Fruit fly (Drosophila melanogaster): Measurements from ENCODE around the gene CG43401.

Gene CG43401

dm6 chr2L:1442052-1442677 is 13.9 kb downstream of the CG43401 start, which contains the start of gene CG43402:
TSS of gene CG43402 (plus strand) at chr2L:1442627.
- TF ChIP-seq dl (GFP tag; optimal IDR thresholded peaks at IDR 0.05; ENCODE audit: insufficient read depth in 1 of 2, partially characterized antibody in 2 of 2) (no peak), Rel (GFP tag; optimal IDR thresholded peaks at IDR 0.05) (no peak), Rel (tag; optimal IDR thresholded peaks at IDR 0.05) (peak; percentile 23)

DNA sequence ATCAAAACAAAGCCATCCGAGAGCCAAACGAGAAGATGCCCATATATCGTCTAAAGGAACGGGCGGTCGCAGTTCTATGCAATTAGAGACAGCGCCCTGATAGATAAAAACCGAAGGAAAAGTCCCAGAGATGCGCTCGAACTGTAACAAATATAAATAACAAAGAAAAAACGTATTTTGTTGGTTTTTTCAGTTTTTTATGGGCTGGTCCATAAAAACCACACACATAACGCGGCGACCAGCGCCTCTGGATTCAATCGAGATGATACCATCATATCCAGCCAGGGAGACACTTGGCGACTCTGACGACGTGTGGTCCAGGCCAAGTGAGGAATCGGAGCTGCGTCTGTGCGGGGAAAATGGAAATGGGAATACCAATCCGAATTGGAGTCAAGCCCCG is 15.2 kb downstream of the CG43401 start:
- TF ChIP-seq Hr83 (GFP tag; optimal IDR thresholded peaks at IDR 0.05; ENCODE audit: poor library complexity, severe bottlenecking) = no peak
- no peak for TF ChIP-seq Sp1 (GFP tag; optimal IDR thresholded peaks at IDR 0.05)

DNA sequence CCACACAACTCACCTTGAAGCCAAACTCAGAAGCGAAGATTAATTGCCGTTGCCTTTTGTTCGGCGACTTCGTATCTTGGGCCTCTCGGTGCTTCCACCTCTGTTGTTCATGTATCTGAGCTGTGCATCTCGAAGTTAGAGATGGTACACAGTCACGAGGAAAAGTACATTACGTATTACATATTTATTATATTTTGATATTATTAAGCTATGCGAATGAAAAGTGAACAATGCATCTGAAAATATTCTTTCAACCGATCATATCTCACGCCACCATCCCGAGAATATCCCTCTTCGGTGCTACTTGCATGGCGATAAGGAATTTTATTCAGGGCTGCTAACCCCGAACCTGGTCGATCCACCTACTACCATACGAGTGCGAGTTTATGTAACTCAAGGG is 16.8 kb downstream of the CG43401 start:
- TF ChIP-seq Dif (GFP tag; optimal IDR thresholded peaks at IDR 0.05; ENCODE audit: partially characterized antibody) (no peak), sage (GFP tag; optimal IDR thresholded peaks at IDR 0.05) (peak; percentile 86), foxo (GFP tag; optimal IDR thresholded peaks at IDR 0.05) (peak in 1 of 2 experiments; percentile 87), Mio (GFP tag; optimal IDR thresholded peaks at IDR 0.05) (no peak), GATAd (GFP tag; optimal IDR thresholded peaks at IDR 0.05) (no peak), Vsx2 (GFP tag; optimal IDR thresholded peaks at IDR 0.05; ENCODE audit: partially characterized antibody) (no peak), CrebA (GFP tag; optimal IDR thresholded peaks at IDR 0.05; ENCODE audit: borderline replicate concordance) (peak; percentile 58), Jra (GFP tag; optimal IDR thresholded peaks at IDR 0.05) (peak; percentile 42), dsf (GFP tag; optimal IDR thresholded peaks at IDR 0.05; ENCODE audit: borderline replicate concordance) (peak; percentile 35), CG9705 (GFP tag; optimal IDR thresholded peaks at IDR 0.05) (peak; percentile 83), Abd-B (GFP tag; optimal IDR thresholded peaks at IDR 0.05) (no peak), tai (GFP tag; optimal IDR thresholded peaks at IDR 0.05) (peak; percentile 44), fru (GFP tag; optimal IDR thresholded peaks at IDR 0.05) (peak; percentile 82), HLH106 (tag; optimal IDR thresholded peaks at IDR 0.05) (peak; percentile 88), Rel (GFP tag; optimal IDR thresholded peaks at IDR 0.05) (peak; percentile 88), Rel (tag; optimal IDR thresholded peaks at IDR 0.05) (peak; percentile 79), ey (GFP tag; optimal IDR thresholded peaks at IDR 0.05) (peak; percentile 80), brk (GFP tag; optimal IDR thresholded peaks at IDR 0.05) (peak; percentile 71), dmrt93B (GFP tag; optimal IDR thresholded peaks at IDR 0.05) (peak; percentile 68), woc (GFP tag; optimal IDR thresholded peaks at IDR 0.05) (peak; percentile 77), usp (GFP tag; optimal IDR thresholded peaks at IDR 0.05) (no peak), psq (GFP tag; optimal IDR thresholded peaks at IDR 0.05) (peak; percentile 81), h (GFP tag; optimal IDR thresholded peaks at IDR 0.05) (peak; percentile 90), CG32264 (GFP tag; optimal IDR thresholded peaks at IDR 0.05) (peak; percentile 30), Dfd (GFP tag; optimal IDR thresholded peaks at IDR 0.05) (no peak), OdsH (GFP tag; optimal IDR thresholded peaks at IDR 0.05) (peak; percentile 85), rgr (GFP tag; optimal IDR thresholded peaks at IDR 0.05) (peak; percentile 87), Sp1 (GFP tag; optimal IDR thresholded peaks at IDR 0.05) (peak; percentile 83), br (GFP tag; optimal IDR thresholded peaks at IDR 0.05) (peak; percentile 72), Hnf4 (GFP tag; optimal IDR thresholded peaks at IDR 0.05) (peak; percentile 78)

dm6 chr2L:1446740-1447139 is 18.5 kb downstream of the CG43401 start:
- TF ChIP-seq GATAd (GFP tag; optimal IDR thresholded peaks at IDR 0.05) = no peak
- TF ChIP-seq Myc (optimal IDR thresholded peaks at IDR 0.05) = no peak
- TF ChIP-seq Hr78 (GFP tag; optimal IDR thresholded peaks at IDR 0.05) = no peak

dm6 chr2L:1447652-1448051 is 19.4 kb downstream of the CG43401 start:
- TF ChIP-seq Mio (GFP tag; optimal IDR thresholded peaks at IDR 0.05) = no peak
- no peak for TF ChIP-seq usp (GFP tag; optimal IDR thresholded peaks at IDR 0.05)
- no peak for TF ChIP-seq Hnf4 (GFP tag; optimal IDR thresholded peaks at IDR 0.05)
- no peak for TF ChIP-seq Dfd (GFP tag; optimal IDR thresholded peaks at IDR 0.05)
- no peak for TF ChIP-seq sv (GFP tag; optimal IDR thresholded peaks at IDR 0.05)
- TF ChIP-seq lola (GFP tag; optimal IDR thresholded peaks at IDR 0.05) = no peak
- no peak for TF ChIP-seq woc (GFP tag; optimal IDR thresholded peaks at IDR 0.05)
- TF ChIP-seq br (GFP tag; optimal IDR thresholded peaks at IDR 0.05) = no peak
- no peak for TF ChIP-seq N (GFP tag; optimal IDR thresholded peaks at IDR 0.05)
- TF ChIP-seq fru (GFP tag; optimal IDR thresholded peaks at IDR 0.05) = no peak
- no peak for TF ChIP-seq Hr83 (GFP tag; optimal IDR thresholded peaks at IDR 0.05; ENCODE audit: poor library complexity, severe bottlenecking)
- no peak for TF ChIP-seq foxo (GFP tag; optimal IDR thresholded peaks at IDR 0.05)
- TF ChIP-seq jim (GFP tag; optimal IDR thresholded peaks at IDR 0.05) = no peak
- TF ChIP-seq dmrt93B (GFP tag; optimal IDR thresholded peaks at IDR 0.05) = no peak
- no peak for TF ChIP-seq Jra (GFP tag; optimal IDR thresholded peaks at IDR 0.05)
- no peak for TF ChIP-seq brk (GFP tag; optimal IDR thresholded peaks at IDR 0.05)
- TF ChIP-seq Abd-B (GFP tag; optimal IDR thresholded peaks at IDR 0.05) = no peak

Data from whole organism, wandering third instar larva.